Fruit fly (Drosophila melanogaster) whole organism, wandering third instar larva: ENCODE data around the gene Stat92E.
A peak's percentile ranks its signal among the peaks of the same experiment; 100 is the strongest.

Experiments
- Abd-B ChIP-seq: fragments of >200 bp; optimal IDR thresholded peaks from 2 replicates; lab custom pipeline; 2017; ENCODE audit warnings: missing biosample characterization, missing genetic modification characterization
- CG9705 ChIP-seq: fragments of 200-800 bp; sonication (Bioruptor generic); optimal IDR thresholded peaks from 2 replicates; lab custom pipeline; 2018; ENCODE audit warnings: missing biosample characterization, mild to moderate bottlenecking, missing genetic modification characterization
- CrebA ChIP-seq: fragments of 200-800 bp; sonication (Bioruptor generic); optimal IDR thresholded peaks from 2 replicates; lab custom pipeline; 2016; ENCODE audit warnings: missing biosample characterization, mild to moderate bottlenecking, missing genetic modification characterization, borderline replicate concordance
- Dfd ChIP-seq: fragments of >200 bp; optimal IDR thresholded peaks from 2 replicates; lab custom pipeline; 2017; ENCODE audit warnings: missing biosample characterization, missing genetic modification characterization
- Hnf4 ChIP-seq: fragments of 200-800 bp; sonication (Bioruptor generic); optimal IDR thresholded peaks from 2 replicates; lab custom pipeline; 2016; ENCODE audit warnings: missing biosample characterization, mild to moderate bottlenecking, missing genetic modification characterization
- Myc ChIP-seq: fragments of >200 bp; optimal IDR thresholded peaks from 2 replicates; lab custom pipeline; 2017
- Rel ChIP-seq, 2 experiments: fragments of 200-800 bp; sonication (Bioruptor generic) in 1 of 2; optimal IDR thresholded peaks; 2 replicates in 1 of 2; 3 replicates in 1 of 2; lab custom pipeline; 2016 to 2019; ENCODE audit warnings: mild to moderate bottlenecking in 2 of 2, missing biosample characterization in 2 of 2, missing genetic modification characterization in 2 of 2, moderate library complexity in 1 of 2
- fru ChIP-seq: fragments of 200-800 bp; sonication (Bioruptor generic); optimal IDR thresholded peaks from 3 replicates; lab custom pipeline; 2016; ENCODE audit warnings: missing biosample characterization, mild to moderate bottlenecking, missing genetic modification characterization
- lola ChIP-seq: fragments of >200 bp; optimal IDR thresholded peaks from 2 replicates; lab custom pipeline; 2017; ENCODE audit warnings: missing biosample characterization, missing genetic modification characterization
- usp ChIP-seq: fragments of >200 bp; optimal IDR thresholded peaks from 2 replicates; lab custom pipeline; 2017; ENCODE audit warnings: missing biosample characterization, missing genetic modification characterization

dm6 chr3R:20542283-20543144 is 9.6 kb downstream of the Stat92E start:
- TF ChIP-seq CrebA (GFP tag; lab: Kevin White, UChicago) (no peak), CG9705 (GFP tag; lab: Kevin White, UChicago) (peak; percentile 32), Dfd (GFP tag; lab: Kevin White, UChicago) (no peak), lola (GFP tag; lab: Kevin White, UChicago) (no peak), usp (GFP tag; lab: Kevin White, UChicago) (no peak), Abd-B (GFP tag; lab: Kevin White, UChicago) (no peak), Hnf4 (GFP tag; lab: Kevin White, UChicago) (peak; percentile 53), Myc (lab: Kevin White, UChicago) (no peak), Rel (GFP tag; optimal IDR thresholded peaks at IDR 0.05; lab: Kevin White, UChicago) (no peak), Rel (tag; optimal IDR thresholded peaks at IDR 0.05; lab: Kevin White, UChicago) (no peak), fru (no peak)
